1 fruit fly cellular context compared by ENCODE assay signal in the genomic region with DNA sequence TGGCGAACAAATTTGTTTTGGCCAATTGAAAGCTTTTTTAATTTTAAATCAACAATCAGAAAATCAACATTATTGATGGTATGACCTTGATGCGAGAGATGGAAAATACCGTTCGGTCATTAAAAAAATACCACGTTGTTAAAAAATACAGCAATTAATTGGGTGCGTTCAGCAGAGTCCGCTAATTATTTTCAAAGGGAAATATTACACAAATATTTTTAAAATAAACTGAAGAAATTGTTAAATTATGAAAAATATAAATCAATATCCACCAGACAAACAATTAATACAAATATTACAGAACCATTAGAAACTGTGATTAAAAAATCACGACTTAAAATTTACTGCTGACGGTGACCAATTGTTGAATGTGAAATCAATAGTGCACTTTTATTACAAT.
A peak's percentile ranks its signal among the peaks of the same experiment; 100 is the strongest.
TF ChIP-seq lines count a peak whose summit lies in the region.

A gene (minus strand): TSS at position 101 of the 400 bp plus-strand sequence.

TF ChIP-seq in whole organism, embryonic, 481 proteins besides CTCF, POLR2A, EP300 and RAD21 (continued from another document and continues in another):
- TF ChIP-seq lbe (GFP tag; optimal IDR thresholded peaks at IDR 0.05; lab: Kevin White, UChicago) = peak; percentile 79
- TF ChIP-seq CG4360 (GFP tag; IDR thresholded peaks at IDR 0.05; lab: Robert Waterston, UW) = peak; percentile 50; the same call in 1 of the 2 replicates
- peak; percentile 50 for TF ChIP-seq CG7987 (GFP tag; optimal IDR thresholded peaks at IDR 0.05; lab: Kevin White, UChicago)
- peak; percentile 95 for TF ChIP-seq E2f1 (GFP tag; IDR thresholded peaks at IDR 0.05; lab: Robert Waterston, UW)
- peak; percentile 85 for TF ChIP-seq sug (tag; optimal IDR thresholded peaks at IDR 0.05; lab: Kevin White, UChicago)
- peak; percentile 96 for TF ChIP-seq CG32532 (GFP tag; IDR thresholded peaks at IDR 0.05; lab: Robert Waterston, UW)
- TF ChIP-seq D19B (GFP tag; optimal IDR thresholded peaks at IDR 0.05; lab: Kevin White, UChicago) = peak; percentile 75
- TF ChIP-seq CG34376 (GFP tag; optimal IDR thresholded peaks at IDR 0.05; lab: Kevin White, UChicago) = peak; percentile 75
- peak; percentile 75 for TF ChIP-seq CG10959 (GFP tag; IDR thresholded peaks at IDR 0.05; lab: Robert Waterston, UW)
- TF ChIP-seq CG4328 (GFP tag; optimal IDR thresholded peaks at IDR 0.05; lab: Kevin White, UChicago) = peak; percentile 75
- TF ChIP-seq CG3995 (GFP tag; optimal IDR thresholded peaks at IDR 0.05; lab: Kevin White, UChicago) = peak; percentile 98
- peak; percentile 68; the same call in 1 of the 2 replicates for TF ChIP-seq Gsc (GFP tag; IDR thresholded peaks at IDR 0.05; lab: Robert Waterston, UW)
- TF ChIP-seq CG14014 (GFP tag; IDR thresholded peaks at IDR 0.05; lab: Robert Waterston, UW) = peak; percentile 94
- no peak for TF ChIP-seq pan (optimal IDR thresholded peaks at IDR 0.05; lab: Kevin White, UChicago)
- peak in 1 of 2 experiments; percentile 97 for TF ChIP-seq pan (GFP tag; optimal IDR thresholded peaks at IDR 0.05 in 1 of 2, IDR thresholded peaks at IDR 0.05 in 1 of 2)
- TF ChIP-seq vnd (GFP tag; IDR thresholded peaks at IDR 0.05; lab: Robert Waterston, UW; ENCODE audit: partially characterized antibody) = no peak
- TF ChIP-seq CG3726 (GFP tag; IDR thresholded peaks at IDR 0.05; lab: Robert Waterston, UW) = peak; percentile 92
- TF ChIP-seq sr (GFP tag; IDR thresholded peaks at IDR 0.05; lab: Robert Waterston, UW) = peak; percentile 54; the same call in 1 of the 3 replicates
- TF ChIP-seq slp2 (GFP tag; optimal IDR thresholded peaks at IDR 0.05; lab: Kevin White, UChicago) = no peak
- peak; percentile 71 for TF ChIP-seq chn (GFP tag; optimal IDR thresholded peaks at IDR 0.05; lab: Kevin White, UChicago)
- peak; percentile 90 for TF ChIP-seq CG2199 (GFP tag; IDR thresholded peaks at IDR 0.05; lab: Robert Waterston, UW)
- peak; percentile 85 for TF ChIP-seq salm (tag; optimal IDR thresholded peaks at IDR 0.05; lab: Kevin White, UChicago)
- peak; percentile 87 for TF ChIP-seq lilli (GFP tag; optimal IDR thresholded peaks at IDR 0.05; lab: Kevin White, UChicago)
- TF ChIP-seq Dek (tag; optimal IDR thresholded peaks at IDR 0.05; lab: Kevin White, UChicago) = peak; percentile 94
- peak; percentile 78 for TF ChIP-seq CG8290 (GFP tag; optimal IDR thresholded peaks at IDR 0.05; lab: Kevin White, UChicago)
- peak in 1 of 2 experiments; percentile 63 for TF ChIP-seq CG8290 (tag; optimal IDR thresholded peaks at IDR 0.05; lab: Kevin White, UChicago)
- peak; percentile 62 for TF ChIP-seq sens-2 (GFP tag; IDR thresholded peaks at IDR 0.05; lab: Robert Waterston, UW)
- TF ChIP-seq rib (GFP tag; IDR thresholded peaks at IDR 0.05; lab: Robert Waterston, UW) = peak; percentile 83
- TF ChIP-seq stc (GFP tag; IDR thresholded peaks at IDR 0.05; lab: Robert Waterston, UW) = peak; percentile 94
- TF ChIP-seq dati (GFP tag; IDR thresholded peaks at IDR 0.05; lab: Robert Waterston, UW) = peak; percentile 35; the same call in 1 of the 2 replicates
- peak; percentile 93 for TF ChIP-seq CG10979 (tag; optimal IDR thresholded peaks at IDR 0.05; lab: Kevin White, UChicago)
- TF ChIP-seq CG1024 (GFP tag; IDR thresholded peaks at IDR 0.05; lab: Robert Waterston, UW) = peak; percentile 79
- peak; percentile 89 for TF ChIP-seq caup (GFP tag; optimal IDR thresholded peaks at IDR 0.05; lab: Kevin White, UChicago; ENCODE audit: severe bottlenecking)
- TF ChIP-seq CG13123 (GFP tag; optimal IDR thresholded peaks at IDR 0.05; lab: Kevin White, UChicago) = peak; percentile 66
- TF ChIP-seq gro (GFP tag; optimal IDR thresholded peaks at IDR 0.05; lab: Kevin White, UChicago) = peak; percentile 80
- peak; percentile 37 for TF ChIP-seq CG1647 (GFP tag; optimal IDR thresholded peaks at IDR 0.05; lab: Kevin White, UChicago)
- TF ChIP-seq CG15269 (tag; optimal IDR thresholded peaks at IDR 0.05; lab: Kevin White, UChicago) = peak; percentile 94
- no peak for TF ChIP-seq tll (GFP tag; optimal IDR thresholded peaks at IDR 0.05; lab: Kevin White, UChicago)
- TF ChIP-seq crc (GFP tag; optimal IDR thresholded peaks at IDR 0.05; lab: Kevin White, UChicago) = no peak
- no peak for TF ChIP-seq crol (GFP tag; IDR thresholded peaks at IDR 0.05; lab: Robert Waterston, UW)
- TF ChIP-seq Taf1 (GFP tag; IDR thresholded peaks at IDR 0.05; lab: Robert Waterston, UW) = peak; percentile 73
- peak in 1 of 2 experiments; percentile 47 for TF ChIP-seq crp (GFP tag; optimal IDR thresholded peaks at IDR 0.05; lab: Kevin White, UChicago)
- TF ChIP-seq CG1603 (tag; optimal IDR thresholded peaks at IDR 0.05; lab: Kevin White, UChicago) = peak; percentile 59
- no peak for TF ChIP-seq chinmo (GFP tag; IDR thresholded peaks at IDR 0.05; lab: Robert Waterston, UW; ENCODE audit: partially characterized antibody)
- peak; percentile 90 for TF ChIP-seq fd3F (GFP tag; optimal IDR thresholded peaks at IDR 0.05; lab: Kevin White, UChicago)
- peak; percentile 95 for TF ChIP-seq CG14441 (GFP tag; IDR thresholded peaks at IDR 0.05; lab: Robert Waterston, UW)
- TF ChIP-seq CG11696 (GFP tag; IDR thresholded peaks at IDR 0.05; lab: Robert Waterston, UW) = peak; percentile 82
- peak; percentile 91 for TF ChIP-seq CG8388 (GFP tag; optimal IDR thresholded peaks at IDR 0.05; lab: Kevin White, UChicago)
- TF ChIP-seq CG17186 (GFP tag; optimal IDR thresholded peaks at IDR 0.05; lab: Kevin White, UChicago) = peak; percentile 48
- TF ChIP-seq sob (GFP tag; IDR thresholded peaks at IDR 0.05; lab: Robert Waterston, UW) = peak; percentile 95
- TF ChIP-seq nau (GFP tag; optimal IDR thresholded peaks at IDR 0.05; lab: Kevin White, UChicago) = no peak
- TF ChIP-seq kay (GFP tag; optimal IDR thresholded peaks at IDR 0.05; lab: Kevin White, UChicago) = peak; percentile 84
- peak; percentile 92 for TF ChIP-seq HLH3B (GFP tag; IDR thresholded peaks at IDR 0.05; lab: Robert Waterston, UW)
- TF ChIP-seq mirr (GFP tag; optimal IDR thresholded peaks at IDR 0.05; lab: Kevin White, UChicago) = peak; percentile 60
- peak; percentile 88 for TF ChIP-seq CG14667 (GFP tag; IDR thresholded peaks at IDR 0.05; lab: Robert Waterston, UW)
- peak; percentile 92 for TF ChIP-seq B-H1 (GFP tag; IDR thresholded peaks at IDR 0.05; lab: Robert Waterston, UW)
- TF ChIP-seq sqz (GFP tag; optimal IDR thresholded peaks at IDR 0.05; lab: Kevin White, UChicago) = no peak
- TF ChIP-seq Dref (GFP tag; IDR thresholded peaks at IDR 0.05; lab: Robert Waterston, UW) = no peak
- peak; percentile 84 for TF ChIP-seq CG12155 (GFP tag; optimal IDR thresholded peaks at IDR 0.05; lab: Kevin White, UChicago)
- TF ChIP-seq CG4282 (GFP tag; optimal IDR thresholded peaks at IDR 0.05; lab: Kevin White, UChicago) = no peak
- TF ChIP-seq Asciz (GFP tag; optimal IDR thresholded peaks at IDR 0.05; lab: Kevin White, UChicago) = peak; percentile 90
- TF ChIP-seq Kr (GFP tag; optimal IDR thresholded peaks at IDR 0.05; lab: Kevin White, UChicago) = no peak
- TF ChIP-seq br (optimal IDR thresholded peaks at IDR 0.05; lab: Kevin White, UChicago) = no peak
- TF ChIP-seq CG14710 (tag; optimal IDR thresholded peaks at IDR 0.05; lab: Kevin White, UChicago) = peak; percentile 94
- no peak for TF ChIP-seq CG42726 (GFP tag; IDR thresholded peaks at IDR 0.05; lab: Robert Waterston, UW; ENCODE audit: partially characterized antibody)
- peak; percentile 59 for TF ChIP-seq maf-S (GFP tag; optimal IDR thresholded peaks at IDR 0.05; lab: Kevin White, UChicago)
- TF ChIP-seq tin (GFP tag; optimal IDR thresholded peaks at IDR 0.05; lab: Kevin White, UChicago) = peak; percentile 89
- TF ChIP-seq CG31224 (GFP tag; IDR thresholded peaks at IDR 0.05; lab: Robert Waterston, UW) = peak; percentile 86
- peak; percentile 81 for TF ChIP-seq run (tag; optimal IDR thresholded peaks at IDR 0.05; lab: Kevin White, UChicago)
- TF ChIP-seq ara (GFP tag; IDR thresholded peaks at IDR 0.05; lab: Robert Waterston, UW) = peak; percentile 91
- TF ChIP-seq HLHmδ (GFP tag; optimal IDR thresholded peaks at IDR 0.05; lab: Kevin White, UChicago) = no peak
- TF ChIP-seq Sin3A (optimal IDR thresholded peaks at IDR 0.05; lab: Kevin White, UChicago) = no peak
- TF ChIP-seq CG18764 (GFP tag; optimal IDR thresholded peaks at IDR 0.05; lab: Kevin White, UChicago) = peak; percentile 87
- TF ChIP-seq Ptx1 (GFP tag; IDR thresholded peaks at IDR 0.05; lab: Robert Waterston, UW) = peak; percentile 95
- TF ChIP-seq CG9727 (GFP tag; optimal IDR thresholded peaks at IDR 0.05; lab: Kevin White, UChicago) = peak; percentile 91
- no peak; the same call in 1 of the 2 replicates for TF ChIP-seq CG13287 (GFP tag; IDR thresholded peaks at IDR 0.05; lab: Robert Waterston, UW; ENCODE audit: partially characterized antibody)
- peak; percentile 28 for TF ChIP-seq CG10565 (GFP tag; optimal IDR thresholded peaks at IDR 0.05; lab: Kevin White, UChicago)
- TF ChIP-seq Mes4 (GFP tag; optimal IDR thresholded peaks at IDR 0.05; lab: Kevin White, UChicago) = peak; percentile 51
- peak; percentile 88 for TF ChIP-seq CG7556 (GFP tag; optimal IDR thresholded peaks at IDR 0.05; lab: Kevin White, UChicago)
- no peak for TF ChIP-seq CG1832 (GFP tag; optimal IDR thresholded peaks at IDR 0.05; lab: Kevin White, UChicago)
- TF ChIP-seq gfzf (GFP tag; optimal IDR thresholded peaks at IDR 0.05; lab: Kevin White, UChicago) = peak; percentile 75
- peak; percentile 65 for TF ChIP-seq fu2 (GFP tag; optimal IDR thresholded peaks at IDR 0.05; lab: Kevin White, UChicago)
- peak; percentile 12; the same call in 1 of the 2 replicates for TF ChIP-seq dan (GFP tag; IDR thresholded peaks at IDR 0.05; lab: Robert Waterston, UW)
- no peak for TF ChIP-seq Trl (optimal IDR thresholded peaks at IDR 0.05; lab: Kevin White, UChicago)
- peak; percentile 65 for TF ChIP-seq Trl (GFP tag; optimal IDR thresholded peaks at IDR 0.05; lab: Kevin White, UChicago)
- no peak for TF ChIP-seq sima (GFP tag; optimal IDR thresholded peaks at IDR 0.05; lab: Kevin White, UChicago)
- TF ChIP-seq abd-A (tag; optimal IDR thresholded peaks at IDR 0.05; lab: Kevin White, UChicago) = no peak
- TF ChIP-seq trh (GFP tag; optimal IDR thresholded peaks at IDR 0.05; lab: Kevin White, UChicago) = peak; percentile 75
- TF ChIP-seq ro (GFP tag; IDR thresholded peaks at IDR 0.05; lab: Robert Waterston, UW) = peak; percentile 52
- peak; percentile 77 for TF ChIP-seq Deaf1 (tag; optimal IDR thresholded peaks at IDR 0.05; lab: Kevin White, UChicago)
- peak; percentile 52 for TF ChIP-seq CG2875 (GFP tag; optimal IDR thresholded peaks at IDR 0.05; lab: Kevin White, UChicago)
- no peak for TF ChIP-seq cg (GFP tag; optimal IDR thresholded peaks at IDR 0.05; lab: Kevin White, UChicago)
- TF ChIP-seq Ravus (GFP tag; IDR thresholded peaks at IDR 0.05; lab: Robert Waterston, UW) = peak; percentile 80
- peak; percentile 74 for TF ChIP-seq odd (GFP tag; optimal IDR thresholded peaks at IDR 0.05; lab: Kevin White, UChicago)
- peak; percentile 77 for TF ChIP-seq CG12942 (GFP tag; optimal IDR thresholded peaks at IDR 0.05; lab: Kevin White, UChicago)
- peak; percentile 61 for TF ChIP-seq CG7786 (GFP tag; optimal IDR thresholded peaks at IDR 0.05; lab: Kevin White, UChicago)
- peak; percentile 87 for TF ChIP-seq Oaz (GFP tag; IDR thresholded peaks at IDR 0.05; lab: Robert Waterston, UW)
- peak; percentile 90 for TF ChIP-seq CG4617 (GFP tag; optimal IDR thresholded peaks at IDR 0.05; lab: Kevin White, UChicago; ENCODE audit: borderline replicate concordance)
- peak; percentile 96 for TF ChIP-seq sens (GFP tag; lab: Kevin White, UChicago)
- peak; percentile 79 for TF ChIP-seq ham (GFP tag; IDR thresholded peaks at IDR 0.05; lab: Robert Waterston, UW)
- TF ChIP-seq CG11560 (tag; IDR thresholded peaks at IDR 0.05; lab: Robert Waterston, UW) = peak; percentile 69
- TF ChIP-seq esg (GFP tag; conservative IDR thresholded peaks at IDR 0.05; lab: Robert Waterston, UW) = peak; percentile 91
- peak; percentile 69 for TF ChIP-seq YL-1 (GFP tag; optimal IDR thresholded peaks at IDR 0.05; lab: Kevin White, UChicago)
- no peak; the same call in 2 of the 4 replicates for TF ChIP-seq Gug (GFP tag; IDR thresholded peaks at IDR 0.05; lab: Robert Waterston, UW)
- TF ChIP-seq CG16863 (GFP tag; optimal IDR thresholded peaks at IDR 0.05; lab: Kevin White, UChicago) = peak; percentile 55
- peak; percentile 54 for TF ChIP-seq ftz-f1 (GFP tag; optimal IDR thresholded peaks at IDR 0.05; lab: Kevin White, UChicago)
- TF ChIP-seq bsh (GFP tag; optimal IDR thresholded peaks at IDR 0.05; lab: Kevin White, UChicago) = peak; percentile 2 to 93
- peak; percentile 50 for TF ChIP-seq jumu (GFP tag; optimal IDR thresholded peaks at IDR 0.05; lab: Kevin White, UChicago)
- TF ChIP-seq gt (GFP tag; IDR thresholded peaks at IDR 0.05; lab: Robert Waterston, UW) = peak; percentile 81
- TF ChIP-seq Elba2 (GFP tag; optimal IDR thresholded peaks at IDR 0.05; lab: Kevin White, UChicago) = peak; percentile 38
- peak; percentile 29 for TF ChIP-seq Jarid2 (GFP tag; optimal IDR thresholded peaks at IDR 0.05; lab: Kevin White, UChicago)
- peak; percentile 59 for TF ChIP-seq CG11723 (GFP tag; optimal IDR thresholded peaks at IDR 0.05; lab: Kevin White, UChicago)
- peak; percentile 91 for TF ChIP-seq Oli (tag; optimal IDR thresholded peaks at IDR 0.05; lab: Kevin White, UChicago)
- peak; percentile 91 for TF ChIP-seq CG3847 (GFP tag; IDR thresholded peaks at IDR 0.05; lab: Robert Waterston, UW)
- peak; percentile 96 for TF ChIP-seq CoRest (tag; optimal IDR thresholded peaks at IDR 0.05; lab: Kevin White, UChicago)
- peak; percentile 90 for TF ChIP-seq klu (GFP tag; IDR thresholded peaks at IDR 0.05; lab: Robert Waterston, UW)
- peak; percentile 91 for TF ChIP-seq Dbx (GFP tag; IDR thresholded peaks at IDR 0.05; lab: Robert Waterston, UW)
- TF ChIP-seq CG5245 (GFP tag; optimal IDR thresholded peaks at IDR 0.05; lab: Kevin White, UChicago) = peak; percentile 77
- no peak for TF ChIP-seq CkIIα-i1 (GFP tag; IDR thresholded peaks at IDR 0.05; lab: Robert Waterston, UW)
- TF ChIP-seq CG18619 (GFP tag; optimal IDR thresholded peaks at IDR 0.05; lab: Kevin White, UChicago) = peak; percentile 82
- no peak for TF ChIP-seq bbx (GFP tag; IDR thresholded peaks at IDR 0.05; lab: Robert Waterston, UW; ENCODE audit: partially characterized antibody)
- TF ChIP-seq grn (GFP tag; optimal IDR thresholded peaks at IDR 0.05; lab: Kevin White, UChicago) = peak; percentile 66
- TF ChIP-seq Sox102F (GFP tag; optimal IDR thresholded peaks at IDR 0.05; lab: Kevin White, UChicago) = peak; percentile 94
- TF ChIP-seq CG4707 (GFP tag; optimal IDR thresholded peaks at IDR 0.05; lab: Kevin White, UChicago) = peak; percentile 17
- TF ChIP-seq CG32772 (GFP tag; IDR thresholded peaks at IDR 0.05; lab: Robert Waterston, UW) = peak; percentile 92
- peak; percentile 95 for TF ChIP-seq ci (GFP tag; IDR thresholded peaks at IDR 0.05; lab: Robert Waterston, UW)
